Fruit fly (Drosophila melanogaster): ENCODE measurements around the gene CG14397.

dm6 chr2L:21069776-21070175 is 21.3 kb upstream of the CG14397 start:
- no peak for TF ChIP-seq h (optimal IDR thresholded peaks at IDR 0.05)
- no peak for TF ChIP-seq ttk (optimal IDR thresholded peaks at IDR 0.05)
- TF ChIP-seq Sin3A (optimal IDR thresholded peaks at IDR 0.05) = no peak
- no peak for TF ChIP-seq insv (optimal IDR thresholded peaks at IDR 0.05)
- TF ChIP-seq psq (optimal IDR thresholded peaks at IDR 0.05) = no peak
